Worm (Caenorhabditis elegans) whole organism, young adult: ENCODE results near the gene henn-1.

Experiments
- F49E8.2 ChIP-seq: sonication (generic microtip); optimal IDR thresholded peaks from 3 replicates; lab custom pipeline; 2017; ENCODE audit warnings: missing genetic modification characterization, mild to moderate bottlenecking, missing compliant biosample characterization, antibody characterized with exemption, moderate library complexity; ENCODE audit not compliant: insufficient read depth
- F57A8.1 ChIP-seq: fragments of 200-800 bp; sonication (Bioruptor generic); optimal IDR thresholded peaks from 2 replicates; lab custom pipeline; 2018; ENCODE audit warnings: mild to moderate bottlenecking, missing genetic modification characterization, moderate library complexity, missing compliant biosample characterization
- Y95B8A.8 ChIP-seq: fragments of 200-800 bp; sonication (Bioruptor generic); IDR thresholded peaks from 2 replicates; pipeline ENCODE4 v1.3.6; 2022; ENCODE audit warnings: missing genetic modification reagents, missing genetic modification characterization, missing compliant biosample characterization
- dpl-1 ChIP-seq: fragments of 150-350 bp; optimal IDR thresholded peaks from 2 replicates; lab custom pipeline; 2014; ENCODE audit warnings: missing biosample characterization, missing genetic modification reagents, missing genetic modification characterization
- efl-1 ChIP-seq: fragments of 150-350 bp; optimal IDR thresholded peaks from 2 replicates; lab custom pipeline; 2014; ENCODE audit warnings: missing biosample characterization, missing genetic modification reagents, missing genetic modification characterization
- egl-44 ChIP-seq: fragments of 200-800 bp; sonication (Bioruptor generic); IDR thresholded peaks from 2 replicates; pipeline ENCODE4 v1.3.6; 2022; ENCODE audit warnings: missing genetic modification reagents, missing genetic modification characterization, missing compliant biosample characterization
- lin-54 ChIP-seq: fragments of 200-800 bp; sonication (Bioruptor generic); optimal IDR thresholded peaks from 2 replicates; lab custom pipeline; 2018; ENCODE audit warnings: mild to moderate bottlenecking, missing genetic modification characterization, missing compliant biosample characterization
- nfya-1 ChIP-seq: sonication (generic microtip); optimal IDR thresholded peaks from 2 replicates; lab custom pipeline; 2017; ENCODE audit warnings: antibody characterized with exemption, missing compliant biosample characterization, missing genetic modification characterization, borderline replicate concordance; ENCODE audit not compliant: insufficient read depth
- nfyb-1 ChIP-seq: fragments of 200-800 bp; sonication (Bioruptor generic); IDR thresholded peaks from 2 replicates; pipeline ENCODE4 v1.3.6; 2022; ENCODE audit warnings: missing genetic modification reagents, missing genetic modification characterization, missing compliant biosample characterization
- snpc-4 ChIP-seq, 5 experiments: fragments of 150-350 bp in 1 of 5; sonication (generic microtip) in 4 of 5; optimal IDR thresholded peaks; 2 replicates each; lab custom pipeline; 2014 to 2018; ENCODE audit warnings: missing genetic modification characterization in 5 of 5, missing biosample characterization in 3 of 5, antibody characterized with exemption in 2 of 5, mild to moderate bottlenecking in 2 of 5, missing compliant biosample characterization in 2 of 5, missing genotype in 2 of 5, moderate library complexity in 2 of 5, missing genetic modification reagents in 1 of 5
- tbx-9 ChIP-seq: sonication (generic microtip); optimal IDR thresholded peaks from 2 replicates; lab custom pipeline; 2016; ENCODE audit warnings: borderline replicate concordance, missing genetic modification characterization, inconsistent platforms, missing compliant biosample characterization
- unc-62 ChIP-seq: fragments of 150-350 bp; optimal IDR thresholded peaks from 2 replicates; lab custom pipeline; 2014; ENCODE audit warnings: missing biosample characterization, missing genetic modification reagents, missing genetic modification characterization

- TF ChIP-seq snpc-4 (GFP tag; optimal IDR thresholded peaks at IDR 0.05; lab: Kevin White, UChicago) = no peak
- no peak for TF ChIP-seq snpc-4 (tag; optimal IDR thresholded peaks at IDR 0.05; lab: Kevin White, UChicago)
- TF ChIP-seq egl-44 = no peak
- TF ChIP-seq lin-54 (GFP tag; lab: Kevin White, UChicago) = no peak
- no peak for TF ChIP-seq Y95B8A.8
- no peak for TF ChIP-seq F49E8.2 (tag; lab: Kevin White, UChicago)
- TF ChIP-seq efl-1 (GFP tag; lab: Kevin White, UChicago) = no peak
- TF ChIP-seq F57A8.1 = no peak
- TF ChIP-seq nfya-1 (tag; lab: Kevin White, UChicago) = no peak
- no peak for TF ChIP-seq tbx-9 (tag; lab: Kevin White, UChicago)
- no peak for TF ChIP-seq unc-62 (GFP tag; lab: Kevin White, UChicago)
- TF ChIP-seq nfyb-1 = no peak
- no peak for TF ChIP-seq dpl-1 (GFP tag; lab: Kevin White, UChicago)
Observed at ce11 chrIII:8275871-8276270, 43.4 kb downstream of the henn-1 start, which contains the start of gene clec-160.
